Worm (Caenorhabditis elegans) whole organism, mixed stage, embryonic: ENCODE measurements around the gene cal-7.

Experiments
- M03D4.4 ChIP-seq: sonication (generic microtip); optimal IDR thresholded peaks from 2 replicates; lab custom pipeline; 2017; ENCODE audit warnings: mild to moderate bottlenecking, missing genetic modification characterization, missing compliant biosample characterization
- bed-3 ChIP-seq: fragments of 200-800 bp; sonication (Bioruptor generic); optimal IDR thresholded peaks from 3 replicates; lab custom pipeline; 2018; ENCODE audit warnings: mild to moderate bottlenecking, missing genetic modification characterization, moderate library complexity, missing compliant biosample characterization
- ceh-83 ChIP-seq: fragments of 200-800 bp; sonication (Bioruptor generic); optimal IDR thresholded peaks from 2 replicates; lab custom pipeline; 2018; ENCODE audit warnings: mild to moderate bottlenecking, missing genetic modification characterization, missing compliant biosample characterization
- ces-1 ChIP-seq: fragments of 150-350 bp; optimal IDR thresholded peaks from 2 replicates; lab custom pipeline; 2014; ENCODE audit warnings: missing biosample characterization, missing genetic modification reagents, missing genetic modification characterization
- drap-1 ChIP-seq: fragments of 200-800 bp; sonication (Bioruptor generic); optimal IDR thresholded peaks from 3 replicates; lab custom pipeline; 2018; ENCODE audit warnings: mild to moderate bottlenecking, missing genetic modification characterization, missing compliant biosample characterization
- elt-3 ChIP-seq: fragments of 150-350 bp; optimal IDR thresholded peaks from 2 replicates; lab custom pipeline; 2014; ENCODE audit warnings: missing biosample characterization, missing genetic modification characterization
- mab-5 ChIP-seq: fragments of 150-350 bp; optimal IDR thresholded peaks from 2 replicates; lab custom pipeline; 2014; ENCODE audit warnings: missing biosample characterization, missing genetic modification characterization
- nhr-12 ChIP-seq: fragments of 150-350 bp; optimal IDR thresholded peaks from 2 replicates; lab custom pipeline; 2014; ENCODE audit warnings: missing biosample characterization, missing genetic modification characterization
- nhr-237 ChIP-seq: fragments of 150-350 bp; optimal IDR thresholded peaks from 2 replicates; lab custom pipeline; 2014; ENCODE audit warnings: missing biosample characterization, missing genetic modification characterization
- nhr-28 ChIP-seq: fragments of 150-350 bp; optimal IDR thresholded peaks from 2 replicates; lab custom pipeline; 2014; ENCODE audit warnings: missing biosample characterization, missing genetic modification characterization
- nhr-76 ChIP-seq: sonication (generic microtip); optimal IDR thresholded peaks from 2 replicates; lab custom pipeline; 2017; ENCODE audit warnings: missing biosample characterization, missing genetic modification characterization
- unc-120 ChIP-seq: sonication (generic microtip); optimal IDR thresholded peaks from 2 replicates; lab custom pipeline; 2017; ENCODE audit warnings: missing genetic modification characterization, missing compliant biosample characterization; ENCODE audit not compliant: poor library complexity, severe bottlenecking
- unc-62 ChIP-seq: fragments of 150-350 bp; optimal IDR thresholded peaks from 2 replicates; lab custom pipeline; 2014; ENCODE audit warnings: missing biosample characterization, missing genetic modification reagents, missing genetic modification characterization
- ztf-11 ChIP-seq: fragments of 150-350 bp; optimal IDR thresholded peaks from 2 replicates; lab custom pipeline; 2014; ENCODE audit warnings: missing biosample characterization, missing genetic modification characterization

- TF ChIP-seq elt-3 (tag; lab: Kevin White, UChicago), result no peak
- no peak for TF ChIP-seq drap-1 (GFP tag; lab: Kevin White, UChicago)
- no peak for TF ChIP-seq unc-62 (GFP tag; lab: Kevin White, UChicago)
- TF ChIP-seq M03D4.4, result no peak
- no peak for TF ChIP-seq mab-5 (tag; lab: Kevin White, UChicago)
- no peak for TF ChIP-seq nhr-76 (tag; lab: Kevin White, UChicago)
- TF ChIP-seq ztf-11 (tag; lab: Kevin White, UChicago), result no peak
- no peak for TF ChIP-seq unc-120 (tag; lab: Kevin White, UChicago)
- TF ChIP-seq nhr-12 (tag; lab: Kevin White, UChicago), result no peak
- no peak for TF ChIP-seq ces-1 (GFP tag; lab: Kevin White, UChicago)
- TF ChIP-seq ceh-83, result no peak
- TF ChIP-seq nhr-28 (tag; lab: Kevin White, UChicago), result no peak
- no peak for TF ChIP-seq nhr-237 (tag; lab: Kevin White, UChicago)
- no peak for TF ChIP-seq bed-3
Observed at ce11 chrV:9713532-9713931, 20.4 kb upstream of the cal-7 start, which contains the start of gene F40F9.10.
